Worm (Caenorhabditis elegans): ENCODE measurements around the gene srw-55.

The srw-55 gene

DNA sequence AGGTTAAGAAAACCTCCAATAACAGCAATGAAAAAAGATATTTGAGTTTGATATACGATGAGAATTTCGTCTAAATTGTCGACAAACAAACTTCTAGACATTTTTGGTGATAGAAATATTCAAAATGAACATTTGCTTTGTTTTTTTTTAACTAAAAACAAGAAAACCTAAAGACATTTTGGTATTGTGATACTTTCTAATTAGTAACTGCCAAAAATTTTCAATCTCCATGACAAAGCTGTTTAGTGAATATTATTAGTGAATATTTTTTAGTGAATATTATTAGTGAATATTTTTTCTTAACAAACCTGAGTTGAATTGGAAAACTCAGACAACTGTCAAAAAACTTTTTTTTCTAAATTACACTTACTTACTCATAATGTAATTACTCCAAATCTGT, at the start of gene srw-55:
Gene srw-55, minus strand, starts transcription at position 101 of the 400 bp plus-strand sequence.
- TF ChIP-seq K09A11.1 (tag; optimal IDR thresholded peaks at IDR 0.05; ENCODE audit: insufficient read depth), result no peak
- no peak for TF ChIP-seq ceh-24 (tag; optimal IDR thresholded peaks at IDR 0.05)
- TF ChIP-seq npax-4 (tag; optimal IDR thresholded peaks at IDR 0.05), result no peak
- no peak for TF ChIP-seq lin-11 (tag; optimal IDR thresholded peaks at IDR 0.05)
- TF ChIP-seq hlh-6 (tag; optimal IDR thresholded peaks at IDR 0.05), result no peak
- no peak for TF ChIP-seq hlh-15 (tag; optimal IDR thresholded peaks at IDR 0.05)
- TF ChIP-seq ceh-34 (tag; optimal IDR thresholded peaks at IDR 0.05), result no peak
- no peak for TF ChIP-seq ets-4 (tag; optimal IDR thresholded peaks at IDR 0.05)
- no peak for TF ChIP-seq unc-3 (GFP tag; conservative IDR thresholded peaks at IDR 0.05)
- TF ChIP-seq unc-3 (tag; optimal IDR thresholded peaks at IDR 0.05), result no peak
- TF ChIP-seq zip-5 (tag; optimal IDR thresholded peaks at IDR 0.05), result no peak
- TF ChIP-seq nhr-232 (tag; optimal IDR thresholded peaks at IDR 0.05), result no peak
- no peak for TF ChIP-seq nhr-11 (tag; optimal IDR thresholded peaks at IDR 0.05)
- no peak for TF ChIP-seq unc-42 (tag; optimal IDR thresholded peaks at IDR 0.05)

DNA sequence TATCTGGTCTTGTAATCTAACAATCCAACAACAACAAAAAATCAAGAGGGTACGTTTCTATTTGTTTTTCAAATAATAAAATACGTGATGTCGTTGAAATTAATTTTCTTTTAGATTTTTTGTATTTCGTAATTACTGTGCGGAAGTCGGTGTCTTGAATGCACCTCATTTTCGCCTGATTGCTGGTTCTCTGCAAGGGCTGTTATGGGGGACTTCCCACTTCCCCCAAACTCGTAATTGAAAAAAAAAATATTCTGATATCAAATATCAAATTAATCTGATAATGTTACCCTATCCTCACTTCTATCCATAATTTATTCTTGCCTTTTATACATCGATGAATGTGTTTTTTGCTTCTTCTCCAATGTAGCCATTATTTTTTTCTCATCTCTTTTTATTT, 47.9 kb upstream of the srw-55 start, which contains the start of gene F36G9.15:
Gene F36G9.15, minus strand, starts transcription at position 101 of the 400 bp plus-strand sequence.
- TF ChIP-seq ceh-48 (tag; optimal IDR thresholded peaks at IDR 0.05), result no peak
- no peak for TF ChIP-seq unc-55 (GFP tag; optimal IDR thresholded peaks at IDR 0.05)
- no peak for TF ChIP-seq ceh-34 (tag; optimal IDR thresholded peaks at IDR 0.05)
- TF ChIP-seq ceh-30 (tag; optimal IDR thresholded peaks at IDR 0.05), result no peak
- no peak for TF ChIP-seq sdc-2 (tag; optimal IDR thresholded peaks at IDR 0.05)
- TF ChIP-seq pax-1 (tag; optimal IDR thresholded peaks at IDR 0.05), result no peak
- no peak for TF ChIP-seq ama-1 (optimal IDR thresholded peaks at IDR 0.05)
- TF ChIP-seq gmeb-2 (tag; optimal IDR thresholded peaks at IDR 0.05), result no peak
- no peak for TF ChIP-seq pha-4 (tag; optimal IDR thresholded peaks at IDR 0.05)
- no peak for TF ChIP-seq ceh-22 (tag; optimal IDR thresholded peaks at IDR 0.05)
- no peak for TF ChIP-seq ceh-24 (tag; optimal IDR thresholded peaks at IDR 0.05)

DNA sequence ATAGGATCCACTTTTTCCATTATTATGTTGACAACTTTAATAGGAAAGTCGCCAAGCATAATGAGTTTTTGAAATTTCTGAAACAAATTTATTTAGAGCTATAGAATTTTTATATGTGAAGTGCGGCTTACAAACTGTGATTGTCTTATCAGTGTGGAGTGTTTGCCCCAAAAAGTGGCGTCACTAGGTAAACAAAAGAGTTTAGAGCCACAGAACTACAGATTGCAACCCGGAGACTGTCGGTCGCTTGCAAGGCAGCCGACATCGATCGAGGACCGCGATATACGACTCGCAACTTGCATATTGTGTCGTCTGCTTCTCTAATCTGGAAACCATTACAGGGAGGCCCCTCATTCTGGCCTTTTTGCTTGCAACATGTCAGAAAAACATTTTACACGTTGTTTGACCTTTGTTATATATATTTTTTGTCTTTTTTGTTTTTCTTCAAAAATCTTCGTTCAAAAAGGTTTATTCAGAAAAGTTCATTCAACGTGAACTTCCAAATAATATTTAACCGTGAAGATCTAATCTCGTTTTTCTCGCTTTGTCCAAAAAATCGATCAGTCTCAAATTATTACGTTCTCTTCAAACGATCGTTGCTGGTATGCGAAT, 42.7 kb upstream of the srw-55 start, which contains the start of the genes fbxa-99 and F36G9.13:
Gene fbxa-99, minus strand, starts transcription at position 122 of the 612 bp plus-strand sequence.
Gene F36G9.13, plus strand, starts transcription at position 562 of the 612 bp plus-strand sequence.
- no peak for TF ChIP-seq pha-4 (tag; optimal IDR thresholded peaks at IDR 0.05)

DNA sequence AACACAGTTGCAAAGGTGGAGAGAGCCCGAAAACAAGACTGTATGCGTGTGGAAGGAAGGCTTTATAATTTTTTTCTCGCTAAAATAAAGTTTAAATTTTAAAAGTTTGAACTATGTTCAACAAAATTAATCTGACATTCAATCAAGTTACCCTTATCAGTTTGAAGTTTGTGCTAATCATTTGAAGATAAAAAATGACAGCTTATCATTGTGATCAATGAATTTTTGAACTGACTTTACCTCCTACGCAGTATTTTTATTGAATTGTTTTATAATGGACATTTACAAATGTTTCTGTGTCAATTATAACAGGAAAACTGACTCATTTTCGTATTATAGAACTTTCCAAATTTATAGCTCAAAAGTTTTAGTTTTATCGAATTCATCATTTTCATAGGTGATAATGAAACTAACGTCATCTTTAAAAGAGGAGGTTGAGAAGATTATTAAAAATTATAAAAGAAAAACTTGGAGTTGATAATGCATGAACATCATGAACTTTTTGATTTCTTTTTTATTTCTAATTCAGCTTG, 38.1 kb upstream of the srw-55 start, which contains the start of gene oac-20:
Gene oac-20, plus strand, starts transcription at position 483 of the 533 bp plus-strand sequence.
- TF ChIP-seq K09A11.1 (tag; optimal IDR thresholded peaks at IDR 0.05; ENCODE audit: insufficient read depth) (no peak), ceh-24 (tag; optimal IDR thresholded peaks at IDR 0.05) (no peak), unc-42 (tag; optimal IDR thresholded peaks at IDR 0.05) (no peak), ceh-19 (GFP tag; optimal IDR thresholded peaks at IDR 0.05) (no peak), ztf-16 (tag; optimal IDR thresholded peaks at IDR 0.05) (no peak), Y22D7AL.16 (tag; optimal IDR thresholded peaks at IDR 0.05) (no peak), C08G9.2 (tag; optimal IDR thresholded peaks at IDR 0.05) (no peak)

DNA sequence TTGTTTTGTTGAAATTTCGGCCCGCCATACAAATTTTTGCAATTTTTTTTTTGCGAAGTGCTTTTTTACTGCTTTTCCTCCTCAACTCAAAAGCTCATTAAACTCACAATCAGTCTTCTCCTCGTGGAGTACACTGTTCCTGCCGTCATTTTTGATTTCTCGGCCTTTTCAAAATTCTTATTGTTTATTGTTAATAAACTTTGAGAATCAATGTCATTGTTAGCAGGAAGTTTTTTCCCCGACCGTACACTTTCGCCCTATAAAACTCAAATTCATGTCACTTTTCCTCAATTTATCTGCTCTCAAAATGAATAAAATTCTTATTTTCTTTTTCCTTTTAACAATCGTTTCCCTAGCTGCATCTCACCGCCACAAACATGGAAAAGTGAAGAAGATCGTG, 35.7 kb upstream of the srw-55 start, which contains the start of gene clec-232:
Gene clec-232, plus strand, starts transcription at position 301 of the 400 bp plus-strand sequence.
- TF ChIP-seq ceh-22 (tag; optimal IDR thresholded peaks at IDR 0.05), result no peak
- TF ChIP-seq T23F11.4 (GFP tag; optimal IDR thresholded peaks at IDR 0.05), result no peak
- no peak for TF ChIP-seq pros-1 (tag; optimal IDR thresholded peaks at IDR 0.05)
- TF ChIP-seq ceh-31 (tag; optimal IDR thresholded peaks at IDR 0.05), result no peak
- TF ChIP-seq unc-55 (GFP tag; optimal IDR thresholded peaks at IDR 0.05), result no peak
- TF ChIP-seq odd-2 (tag; optimal IDR thresholded peaks at IDR 0.05), result no peak
- no peak for TF ChIP-seq pqm-1 (tag; optimal IDR thresholded peaks at IDR 0.05)
- no peak for TF ChIP-seq hlh-8 (tag; optimal IDR thresholded peaks at IDR 0.05)
- TF ChIP-seq ceh-18 (tag; optimal IDR thresholded peaks at IDR 0.05), result no peak
- no peak for TF ChIP-seq hlh-6 (tag; optimal IDR thresholded peaks at IDR 0.05)
- TF ChIP-seq Y22D7AL.16 (tag; optimal IDR thresholded peaks at IDR 0.05), result no peak
- no peak for TF ChIP-seq ceh-48 (tag; optimal IDR thresholded peaks at IDR 0.05)
